Fruit fly (Drosophila melanogaster) whole organism, embryonic: ENCODE data around the gene Lmx1a.

Experiments used
- CG10543 ChIP-seq: fragments of 200-800 bp; sonication (Bioruptor generic); optimal IDR thresholded peaks from 3 replicates; lab custom pipeline; 2017; ENCODE audit warnings: missing biosample characterization, mild to moderate bottlenecking, missing genetic modification characterization, moderate library complexity
- CG13894 ChIP-seq: fragments of 200-800 bp; sonication (Bioruptor generic); optimal IDR thresholded peaks from 3 replicates; lab custom pipeline; 2018; ENCODE audit warnings: missing biosample characterization, mild to moderate bottlenecking, missing genetic modification characterization, moderate library complexity
- CG14860 ChIP-seq: fragments of 200-800 bp; sonication (Bioruptor generic); IDR thresholded peaks from 3 replicates; pipeline ENCODE4 v1.3.6; 2022; ENCODE audit warnings: missing biosample characterization, missing genetic modification characterization; ENCODE audit not compliant: partially characterized antibody
- CG5180 ChIP-seq: fragments of 200-800 bp; sonication (Bioruptor generic); optimal IDR thresholded peaks from 3 replicates; lab custom pipeline; 2017; ENCODE audit warnings: missing biosample characterization, missing genetic modification characterization, mild to moderate bottlenecking, moderate library complexity, missing genetic modification reagents
- CTCF ChIP-seq: fragments of 200-800 bp; sonication (Bioruptor generic); optimal IDR thresholded peaks from 2 replicates; lab custom pipeline; 2017; ENCODE audit warnings: missing biosample characterization, mild to moderate bottlenecking, missing genetic modification characterization, moderate library complexity
- Taf1 ChIP-seq: fragments of 200-800 bp; sonication (Bioruptor generic); IDR thresholded peaks from 2 replicates; pipeline ENCODE4 v1.3.6; 2022; ENCODE audit warnings: missing biosample characterization, missing genetic modification characterization
- bsh ChIP-seq, 2 experiments: fragments of 200-800 bp; sonication (Bioruptor generic); optimal IDR thresholded peaks; 2 replicates each; lab custom pipeline; 2017 to 2018; ENCODE audit warnings: mild to moderate bottlenecking in 2 of 2, missing biosample characterization in 2 of 2, missing genetic modification characterization in 2 of 2, moderate library complexity in 1 of 2
- sens ChIP-seq: fragments of 200-800 bp; sonication (Bioruptor generic); peaks from one replicate; lab custom pipeline; 2016; ENCODE audit warnings: missing biosample characterization, missing genetic modification characterization
- tna ChIP-seq: fragments of 200-800 bp; sonication (Bioruptor generic); IDR thresholded peaks from 2 replicates; pipeline ENCODE4 v1.3.6; 2022; ENCODE audit warnings: missing biosample characterization, missing genetic modification characterization; ENCODE audit not compliant: partially characterized antibody

- TF ChIP-seq CG14860 (no peak), bsh (GFP tag; optimal IDR thresholded peaks at IDR 0.05; lab: Kevin White, UChicago) (no peak), Taf1 (GFP tag; lab: Robert Waterston, UW) (no peak), sens (GFP tag; lab: Kevin White, UChicago) (no peak), CG10543 (GFP tag; lab: Kevin White, UChicago) (no peak), CG5180 (GFP tag; lab: Kevin White, UChicago) (no peak), CTCF (no peak), tna (no peak), CG13894 (tag; lab: Kevin White, UChicago) (no peak)
Measured at dm6 chr3L:12310505-12310904, 18.5 kb upstream of the Lmx1a start, which contains the start of gene CG44355.
